Worm (Caenorhabditis elegans) whole organism, L3 larva: Measurements from ENCODE around the gene srx-112.

ENCODE experiments used
- ZK546.5 ChIP-seq: sonication (generic microtip); optimal IDR thresholded peaks from 2 replicates; lab custom pipeline; 2017; ENCODE audit warnings: missing biosample characterization, missing genetic modification characterization
- aly-2 ChIP-seq: fragments of 150-350 bp; optimal IDR thresholded peaks from 2 replicates; lab custom pipeline; 2014; ENCODE audit warnings: missing biosample characterization, missing genetic modification characterization
- ama-1 ChIP-seq: fragments of 150-350 bp; optimal IDR thresholded peaks from 2 replicates; lab custom pipeline; 2018
- ceh-16 ChIP-seq: sonication (generic microtip); optimal IDR thresholded peaks from 2 replicates; lab custom pipeline; 2017; ENCODE audit warnings: missing biosample characterization, missing genetic modification characterization
- ceh-82 ChIP-seq: fragments of 150-350 bp; optimal IDR thresholded peaks from 2 replicates; lab custom pipeline; 2014; ENCODE audit warnings: missing biosample characterization, missing genetic modification characterization
- ceh-9 ChIP-seq: sonication (generic microtip); optimal IDR thresholded peaks from 2 replicates; lab custom pipeline; 2018; ENCODE audit warnings: missing biosample characterization, missing genetic modification characterization
- daf-12 ChIP-seq: fragments of 150-350 bp; optimal IDR thresholded peaks from 2 replicates; lab custom pipeline; 2014; ENCODE audit warnings: missing biosample characterization, missing genetic modification reagents, missing genetic modification characterization
- egl-5 ChIP-seq: fragments of 150-350 bp; optimal IDR thresholded peaks from 2 replicates; lab custom pipeline; 2017; ENCODE audit warnings: missing biosample characterization, missing genetic modification reagents, missing genetic modification characterization, inconsistent platforms
- elt-2 ChIP-seq: sonication (generic microtip); optimal IDR thresholded peaks from 2 replicates; lab custom pipeline; 2016; ENCODE audit warnings: missing genetic modification reagents, mild to moderate bottlenecking, missing genetic modification characterization, missing compliant biosample characterization
- elt-3 ChIP-seq, 3 experiments: fragments of 150-350 bp in 1 of 3; sonication (generic microtip) in 2 of 3; optimal IDR thresholded peaks; 2 replicates in 2 of 3; 4 replicates in 1 of 3; lab custom pipeline; 2014 to 2017; ENCODE audit warnings: missing biosample characterization in 3 of 3, missing genetic modification characterization in 3 of 3
- eor-1 ChIP-seq, 2 experiments: fragments of 150-350 bp; optimal IDR thresholded peaks; 2 replicates each; lab custom pipeline; 2014 to 2018; ENCODE audit warnings: missing biosample characterization in 2 of 2, missing genetic modification characterization in 2 of 2
- fkh-10 ChIP-seq: sonication (generic microtip); optimal IDR thresholded peaks from 2 replicates; lab custom pipeline; 2017; ENCODE audit warnings: missing biosample characterization, missing genetic modification reagents, missing genetic modification characterization
- fkh-2 ChIP-seq: fragments of 150-350 bp; optimal IDR thresholded peaks from 2 replicates; lab custom pipeline; 2014; ENCODE audit warnings: missing biosample characterization, missing genetic modification reagents, missing genetic modification characterization
- hmg-11 ChIP-seq: sonication (generic microtip); optimal IDR thresholded peaks from 2 replicates; lab custom pipeline; 2016; ENCODE audit warnings: missing genetic modification characterization, missing compliant biosample characterization
- lin-15B ChIP-seq: fragments of 150-350 bp; optimal IDR thresholded peaks from 2 replicates; lab custom pipeline; 2014; ENCODE audit warnings: missing biosample characterization, missing genetic modification characterization
- lin-39 ChIP-seq: fragments of 150-350 bp; optimal IDR thresholded peaks from 2 replicates; lab custom pipeline; 2018; ENCODE audit warnings: missing biosample characterization, missing genetic modification reagents, missing genetic modification characterization
- lsy-12 ChIP-seq: sonication (generic microtip); optimal IDR thresholded peaks from 2 replicates; lab custom pipeline; 2016; ENCODE audit warnings: mild to moderate bottlenecking, missing genetic modification characterization, missing compliant biosample characterization
- mdl-1 ChIP-seq: fragments of 150-350 bp; optimal IDR thresholded peaks from 2 replicates; lab custom pipeline; 2014; ENCODE audit warnings: missing biosample characterization, missing genetic modification characterization
- mml-1 ChIP-seq: fragments of 150-350 bp; sonication (generic microtip); optimal IDR thresholded peaks from 3 replicates; lab custom pipeline; 2014; ENCODE audit warnings: missing biosample characterization, missing genetic modification characterization
- nfya-1 ChIP-seq: sonication (generic microtip); optimal IDR thresholded peaks from 2 replicates; lab custom pipeline; 2017; ENCODE audit warnings: missing genetic modification characterization, mild to moderate bottlenecking, missing compliant biosample characterization, antibody characterized with exemption, moderate library complexity; ENCODE audit not compliant: insufficient read depth
- nhr-11 ChIP-seq: fragments of 150-350 bp; optimal IDR thresholded peaks from 2 replicates; lab custom pipeline; 2014; ENCODE audit warnings: missing biosample characterization, missing genetic modification characterization
- nhr-237 ChIP-seq: fragments of 150-350 bp; optimal IDR thresholded peaks from 2 replicates; lab custom pipeline; 2014; ENCODE audit warnings: missing biosample characterization, missing genetic modification characterization
- nhr-28 ChIP-seq: fragments of 150-350 bp; optimal IDR thresholded peaks from 2 replicates; lab custom pipeline; 2014; ENCODE audit warnings: missing biosample characterization, missing genetic modification characterization
- nhr-43 ChIP-seq: sonication (generic microtip); optimal IDR thresholded peaks from 2 replicates; lab custom pipeline; 2016; ENCODE audit warnings: mild to moderate bottlenecking, missing genetic modification characterization, missing compliant biosample characterization; ENCODE audit not compliant: poor library complexity, severe bottlenecking
- nhr-67 ChIP-seq: fragments of 150-350 bp; optimal IDR thresholded peaks from 2 replicates; lab custom pipeline; 2014; ENCODE audit warnings: missing biosample characterization, missing genetic modification characterization
- pha-4 ChIP-seq: fragments of 150-350 bp; optimal IDR thresholded peaks from 2 replicates; lab custom pipeline; 2014; ENCODE audit warnings: missing biosample characterization, missing genetic modification reagents, missing genetic modification characterization
- pqm-1 ChIP-seq: fragments of 150-350 bp; optimal IDR thresholded peaks from 2 replicates; lab custom pipeline; 2017; ENCODE audit warnings: missing biosample characterization, missing genetic modification characterization, inconsistent platforms
- skn-1 ChIP-seq: fragments of 150-350 bp; optimal IDR thresholded peaks from 2 replicates; lab custom pipeline; 2014; ENCODE audit warnings: missing biosample characterization, missing genetic modification characterization
- unc-39 ChIP-seq: sonication (generic microtip); optimal IDR thresholded peaks from 4 replicates; lab custom pipeline; 2017; ENCODE audit warnings: missing biosample characterization, missing genetic modification characterization
- unc-62 ChIP-seq: fragments of 150-350 bp; sonication (generic microtip); optimal IDR thresholded peaks from 4 replicates; lab custom pipeline; 2014; ENCODE audit warnings: missing biosample characterization, missing genetic modification reagents, missing genetic modification characterization
- zag-1 ChIP-seq: fragments of 150-350 bp; optimal IDR thresholded peaks from 2 replicates; lab custom pipeline; 2014; ENCODE audit warnings: missing biosample characterization, missing genetic modification characterization
- ztf-4 ChIP-seq: fragments of 150-350 bp; optimal IDR thresholded peaks from 2 replicates; lab custom pipeline; 2014; ENCODE audit warnings: missing biosample characterization, missing genetic modification characterization

Gene srx-112

DNA sequence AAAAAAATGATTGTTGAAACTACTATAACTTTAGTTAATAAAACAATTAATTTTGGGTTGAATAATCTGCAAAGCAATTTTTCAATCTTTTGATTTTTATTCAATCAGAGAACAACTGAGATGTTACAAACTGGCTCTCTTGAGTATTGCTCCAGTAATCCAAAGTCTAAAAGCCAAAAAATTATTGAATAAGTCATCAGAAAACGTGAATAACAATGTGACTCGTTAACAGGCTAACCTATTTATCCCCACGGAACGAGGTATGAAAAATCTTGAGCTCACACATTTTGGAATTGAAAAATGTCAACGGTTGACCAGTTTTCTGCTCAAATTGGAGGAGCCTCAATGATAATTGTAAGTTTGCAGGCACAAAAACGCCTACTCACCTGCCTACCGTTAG, 6.9 kb downstream of the srx-112 start, which contains the start of gene srx-111:
Gene srx-111, plus strand, starts transcription at position 301 of the 400 bp plus-strand sequence.
- TF ChIP-seq mdl-1 (tag; lab: Kevin White, UChicago) (no peak), nhr-11 (no peak), elt-3 (tag; optimal IDR thresholded peaks at IDR 0.05; lab: Kevin White, UChicago) (no peak)

DNA sequence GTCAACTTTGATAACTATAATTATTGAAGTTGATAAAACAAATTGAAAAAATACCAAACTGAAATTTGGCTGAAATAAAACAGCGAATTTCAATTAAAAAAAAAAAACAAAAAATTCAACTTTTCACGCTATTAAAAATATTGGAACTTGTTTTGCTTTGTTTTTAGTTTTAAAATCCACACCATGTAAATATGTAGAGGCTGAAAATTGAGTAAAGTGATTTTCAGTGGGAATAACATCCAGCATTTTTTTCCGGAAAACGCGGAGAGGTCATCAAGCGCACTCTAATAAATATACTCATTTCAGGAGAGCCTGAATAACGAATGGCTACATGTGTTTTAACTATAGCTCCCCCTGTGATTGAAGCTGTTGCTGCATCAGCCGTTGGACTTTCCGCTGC, 10.8 kb downstream of the srx-112 start, which contains the start of gene rcd-1:
Gene rcd-1, plus strand, starts transcription at position 301 of the 400 bp plus-strand sequence.
- TF ChIP-seq zag-1 (no peak), nhr-28 (tag; lab: Kevin White, UChicago) (no peak)

DNA sequence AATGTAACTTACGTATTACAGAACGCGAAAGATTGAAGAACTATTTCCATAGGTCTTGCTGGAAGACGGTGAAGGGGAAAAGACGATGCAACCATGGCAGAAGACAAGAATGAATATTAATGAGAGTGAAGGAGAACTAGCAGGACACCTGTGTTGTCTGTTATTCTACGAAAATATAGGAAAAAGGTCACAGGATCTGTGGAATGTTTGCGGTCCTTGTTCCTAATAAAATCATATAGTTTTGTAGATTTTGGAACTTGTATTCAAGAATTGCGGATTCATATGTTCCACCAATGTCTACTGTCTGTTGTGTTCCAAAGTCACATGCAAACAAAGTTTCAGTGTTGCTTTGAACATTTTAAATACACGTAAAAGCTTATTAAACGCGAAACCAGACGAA, 12.2 kb downstream of the srx-112 start, which contains the start of gene sdz-11:
Gene sdz-11, minus strand, starts transcription at position 101 of the 400 bp plus-strand sequence.
- TF ChIP-seq fkh-10 (no peak), nhr-28 (tag; lab: Kevin White, UChicago) (no peak), nhr-237 (no peak), nhr-11 (no peak), ztf-4 (tag; lab: Kevin White, UChicago) (no peak), mml-1 (tag; lab: Kevin White, UChicago) (no peak), lsy-12 (tag; lab: Kevin White, UChicago) (no peak), fkh-2 (tag; lab: Kevin White, UChicago) (no peak)

DNA sequence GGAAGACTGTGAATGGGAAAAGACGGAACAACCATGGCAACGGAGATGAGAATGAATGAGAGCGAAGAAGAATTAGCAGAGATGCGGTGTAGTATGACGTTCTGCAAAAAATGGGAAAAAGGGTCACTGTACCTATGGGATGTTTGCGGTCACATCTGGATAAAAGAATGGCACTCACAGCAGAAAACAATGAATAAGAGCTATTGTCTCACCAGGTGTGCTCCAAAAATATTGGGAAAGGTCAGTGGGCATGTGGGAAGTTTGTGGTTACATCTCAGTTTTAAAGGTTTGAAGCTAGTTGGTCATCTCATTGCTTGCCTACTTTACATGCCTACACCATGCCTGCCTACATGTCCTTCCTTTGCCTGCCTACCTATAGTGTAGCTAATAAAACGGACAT, 13.7 kb downstream of the srx-112 start, which contains the start of gene fbxb-91:
Gene fbxb-91, minus strand, starts transcription at position 101 of the 400 bp plus-strand sequence.
- no peak for TF ChIP-seq mml-1 (tag; lab: Kevin White, UChicago)
- no peak for TF ChIP-seq ZK546.5 (tag; lab: Kevin White, UChicago)
- TF ChIP-seq mdl-1 (tag; lab: Kevin White, UChicago), result no peak
- TF ChIP-seq lin-15B, result no peak
- no peak for TF ChIP-seq nhr-43
- no peak for TF ChIP-seq eor-1 (tag; optimal IDR thresholded peaks at IDR 0.05; lab: Kevin White, UChicago)
- no peak for TF ChIP-seq aly-2 (tag; lab: Kevin White, UChicago)
- TF ChIP-seq lin-39, result no peak
- TF ChIP-seq unc-39 (tag; lab: Kevin White, UChicago), result no peak
- no peak for TF ChIP-seq ceh-16 (tag; lab: Kevin White, UChicago)
- no peak for TF ChIP-seq nfya-1 (tag; lab: Kevin White, UChicago)
- no peak for TF ChIP-seq fkh-10
- no peak for TF ChIP-seq nhr-67 (tag; lab: Kevin White, UChicago)
- no peak for TF ChIP-seq nhr-237

DNA sequence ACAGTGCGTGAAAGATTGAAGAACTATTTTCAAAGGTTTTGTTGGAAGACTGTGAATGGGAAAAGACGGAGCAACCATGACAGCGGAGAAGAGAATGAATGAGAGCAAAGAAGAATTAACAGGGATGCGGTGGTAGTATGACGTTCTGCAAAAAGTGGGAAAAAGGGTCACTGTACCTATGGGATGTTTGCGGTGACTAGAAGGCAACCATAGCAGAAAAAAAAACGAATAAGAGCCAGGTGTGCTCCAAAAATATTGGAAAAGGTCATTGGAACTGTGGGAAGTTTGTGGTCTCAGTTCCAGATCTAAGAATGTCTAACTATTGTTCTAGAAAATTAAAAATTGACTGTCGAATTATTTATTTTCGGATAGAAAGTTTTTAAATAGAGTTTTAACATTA, 15.7 kb downstream of the srx-112 start, which contains the start of gene fbxb-90:
Gene fbxb-90, minus strand, starts transcription at position 101 of the 400 bp plus-strand sequence.
- TF ChIP-seq ceh-82 (tag; lab: Kevin White, UChicago) (no peak), ama-1 (lab: Kevin White, UChicago) (no peak), pha-4 (tag; lab: Kevin White, UChicago) (no peak), daf-12 (tag; lab: Kevin White, UChicago) (no peak)

DNA sequence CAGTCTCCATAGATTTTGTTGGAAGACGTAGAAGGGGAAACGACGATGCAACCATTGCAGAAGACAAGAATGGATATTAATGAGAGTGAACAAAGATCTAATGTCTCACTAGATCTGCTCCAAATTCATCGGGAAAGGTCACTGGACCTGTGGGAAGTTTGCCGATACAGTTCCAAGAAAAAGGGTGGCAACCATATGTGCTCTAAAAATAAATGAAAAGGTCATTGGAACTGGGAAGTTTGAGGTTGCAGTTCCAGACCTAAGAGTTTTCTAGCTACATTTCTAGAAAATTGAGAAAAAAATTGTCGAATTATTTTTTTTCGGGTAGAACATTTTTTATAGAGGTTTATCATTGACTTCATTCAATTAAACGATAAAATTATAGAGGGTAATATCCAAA, 17.0 kb downstream of the srx-112 start, which contains the start of gene fbxb-92:
Gene fbxb-92, minus strand, starts transcription at position 101 of the 400 bp plus-strand sequence.
- TF ChIP-seq daf-12 (tag; lab: Kevin White, UChicago), result no peak
- TF ChIP-seq unc-62 (GFP tag; lab: Kevin White, UChicago), result no peak
- TF ChIP-seq elt-2, result no peak
- TF ChIP-seq ceh-9 (tag; lab: Kevin White, UChicago), result no peak
- no peak for TF ChIP-seq ZK546.5 (tag; lab: Kevin White, UChicago)
- no peak for TF ChIP-seq pqm-1
- TF ChIP-seq hmg-11, result no peak
- no peak for TF ChIP-seq egl-5 (tag; lab: Kevin White, UChicago)
- no peak for TF ChIP-seq skn-1
- TF ChIP-seq nhr-237, result no peak
- no peak for TF ChIP-seq elt-3 (tag; optimal IDR thresholded peaks at IDR 0.05; lab: Kevin White, UChicago)
